Fruit fly (Drosophila melanogaster) whole organism, embryonic: ENCODE results near the gene CG10804.
A peak's percentile ranks its signal among the peaks of the same experiment; 100 is the strongest.

Experiments used
- Adf1 ChIP-seq: fragments of 200-800 bp; sonication (Bioruptor generic); IDR thresholded peaks from 2 replicates; pipeline ENCODE4 v1.3.6; 2022; ENCODE audit warnings: missing biosample characterization, missing genetic modification characterization
- Atf6 ChIP-seq: fragments of 200-800 bp; sonication (Bioruptor generic); IDR thresholded peaks from 2 replicates; pipeline ENCODE4 v1.3.6; 2022; ENCODE audit warnings: missing biosample characterization, missing genetic modification characterization
- Bgb ChIP-seq: fragments of 200-800 bp; sonication (Bioruptor generic); IDR thresholded peaks from 2 replicates; pipeline ENCODE4 v1.3.6; 2022; ENCODE audit warnings: missing biosample characterization, missing genetic modification characterization; ENCODE audit not compliant: partially characterized antibody
- Blimp-1 ChIP-seq: fragments of 200-800 bp; sonication (Bioruptor generic); optimal IDR thresholded peaks from 3 replicates; lab custom pipeline; 2018; ENCODE audit warnings: missing biosample characterization, missing genetic modification characterization, mild to moderate bottlenecking, moderate library complexity, missing genetic modification reagents
- CG10565 ChIP-seq: fragments of 200-800 bp; sonication (Bioruptor generic); optimal IDR thresholded peaks from 3 replicates; lab custom pipeline; 2016; ENCODE audit warnings: missing biosample characterization, mild to moderate bottlenecking, missing genetic modification characterization
- CG12155 ChIP-seq: fragments of 200-800 bp; sonication (Bioruptor generic); optimal IDR thresholded peaks from 3 replicates; lab custom pipeline; 2016; ENCODE audit warnings: missing biosample characterization, missing genetic modification characterization
- CG12942 ChIP-seq: fragments of 200-800 bp; sonication (Bioruptor generic); optimal IDR thresholded peaks from 3 replicates; lab custom pipeline; 2016; ENCODE audit warnings: missing biosample characterization, missing genetic modification characterization
- CG16815 ChIP-seq: fragments of 200-800 bp; sonication (Bioruptor generic); optimal IDR thresholded peaks from 3 replicates; lab custom pipeline; 2017; ENCODE audit warnings: missing biosample characterization, mild to moderate bottlenecking, missing genetic modification characterization
- CG17568 ChIP-seq: fragments of 200-800 bp; sonication (Bioruptor generic); optimal IDR thresholded peaks from 2 replicates; lab custom pipeline; 2018; ENCODE audit warnings: missing biosample characterization, mild to moderate bottlenecking, missing genetic modification characterization, moderate library complexity
- CG17912 ChIP-seq: fragments of 200-800 bp; sonication (Bioruptor generic); optimal IDR thresholded peaks from 2 replicates; lab custom pipeline; 2018; ENCODE audit warnings: missing biosample characterization, mild to moderate bottlenecking, missing genetic modification characterization
- CG2199 ChIP-seq: fragments of 200-800 bp; sonication (Bioruptor generic); IDR thresholded peaks from 3 replicates; pipeline ENCODE4 v1.3.6; 2022; ENCODE audit warnings: missing biosample characterization, missing genetic modification characterization
- CG32532 ChIP-seq: fragments of 200-800 bp; sonication (Bioruptor generic); IDR thresholded peaks from 2 replicates; pipeline ENCODE4 v1.3.6; 2022; ENCODE audit warnings: missing biosample characterization, missing genetic modification characterization
- CG3847 ChIP-seq: fragments of 200-800 bp; sonication (Bioruptor generic); IDR thresholded peaks from 2 replicates; pipeline ENCODE4 v1.3.6; 2022; ENCODE audit warnings: missing biosample characterization, missing genetic modification characterization
- CG4707 ChIP-seq: fragments of 200-800 bp; sonication (Bioruptor generic); optimal IDR thresholded peaks from 2 replicates; lab custom pipeline; 2018; ENCODE audit warnings: missing biosample characterization, mild to moderate bottlenecking, missing genetic modification characterization, moderate library complexity
- CG6272 ChIP-seq: fragments of 200-800 bp; sonication (Bioruptor generic); IDR thresholded peaks from 2 replicates; pipeline ENCODE4 v1.3.6; 2022; ENCODE audit warnings: missing biosample characterization, missing genetic modification characterization
- CG8281 ChIP-seq: fragments of 200-800 bp; sonication (Bioruptor generic); optimal IDR thresholded peaks from 2 replicates; lab custom pipeline; 2018; ENCODE audit warnings: missing biosample characterization, mild to moderate bottlenecking, missing genetic modification characterization, moderate library complexity
- CG8290 ChIP-seq, 3 experiments: fragments of 200-800 bp; sonication (Bioruptor generic); optimal IDR thresholded peaks; 2 replicates each; lab custom pipeline; 2016 to 2019; ENCODE audit warnings: missing biosample characterization in 3 of 3, missing genetic modification characterization in 3 of 3, mild to moderate bottlenecking in 2 of 3, moderate library complexity in 1 of 3
- CTCF ChIP-seq: fragments of 200-800 bp; sonication (Bioruptor generic); optimal IDR thresholded peaks from 2 replicates; lab custom pipeline; 2017; ENCODE audit warnings: missing biosample characterization, mild to moderate bottlenecking, missing genetic modification characterization, moderate library complexity
- Dad ChIP-seq: fragments of 200-800 bp; sonication (Bioruptor generic); optimal IDR thresholded peaks from 3 replicates; lab custom pipeline; 2016; ENCODE audit warnings: missing biosample characterization, missing genetic modification characterization
- Drgx ChIP-seq: fragments of 200-800 bp; sonication (Bioruptor generic); IDR thresholded peaks from 2 replicates; pipeline ENCODE4 v1.3.6; 2022; ENCODE audit warnings: missing biosample characterization, missing genetic modification characterization
- E2f2 ChIP-seq: fragments of 200-800 bp; sonication (Bioruptor generic); IDR thresholded peaks from 2 replicates; pipeline ENCODE4 v1.3.6; 2022; ENCODE audit warnings: missing biosample characterization, missing genetic modification characterization
- Ets97D ChIP-seq: fragments of 200-800 bp; sonication (Bioruptor generic); optimal IDR thresholded peaks from 3 replicates; lab custom pipeline; 2016; ENCODE audit warnings: missing biosample characterization, missing genetic modification characterization
- Fer1 ChIP-seq: fragments of 200-800 bp; sonication (Bioruptor generic); optimal IDR thresholded peaks from 2 replicates; lab custom pipeline; 2017; ENCODE audit warnings: missing biosample characterization, mild to moderate bottlenecking, missing genetic modification characterization
- Fer2 ChIP-seq: fragments of 200-800 bp; sonication (Bioruptor generic); optimal IDR thresholded peaks from 2 replicates; lab custom pipeline; 2018; ENCODE audit warnings: missing biosample characterization, mild to moderate bottlenecking, missing genetic modification characterization, moderate library complexity
- HmgD ChIP-seq: fragments of 200-800 bp; sonication (Bioruptor generic); optimal IDR thresholded peaks from 3 replicates; lab custom pipeline; 2016; ENCODE audit warnings: missing biosample characterization, missing genetic modification characterization
- Hsf ChIP-seq: fragments of 200-800 bp; sonication (Bioruptor generic); optimal IDR thresholded peaks from 3 replicates; lab custom pipeline; 2016; ENCODE audit warnings: missing biosample characterization, missing genetic modification characterization
- Lim3 ChIP-seq: fragments of 200-800 bp; sonication (Bioruptor generic); IDR thresholded peaks from 2 replicates; pipeline ENCODE4 v1.3.6; 2022; ENCODE audit warnings: missing biosample characterization, missing genetic modification characterization
- Mad ChIP-seq: fragments of 200-800 bp; sonication (Bioruptor generic); optimal IDR thresholded peaks from 2 replicates; lab custom pipeline; 2016; ENCODE audit warnings: missing biosample characterization, missing genetic modification characterization
- Mrtf ChIP-seq: fragments of 200-800 bp; sonication (Bioruptor generic); IDR thresholded peaks from 3 replicates; pipeline ENCODE4 v1.3.6; 2022; ENCODE audit warnings: missing biosample characterization, missing genetic modification characterization
- Nf-YA ChIP-seq: fragments of 200-800 bp; sonication (Bioruptor generic); IDR thresholded peaks from 2 replicates; pipeline ENCODE4 v1.3.6; 2022; ENCODE audit warnings: missing biosample characterization, missing genetic modification characterization
- Oaz ChIP-seq: fragments of 200-800 bp; sonication (Bioruptor generic); IDR thresholded peaks from 2 replicates; pipeline ENCODE4 v1.3.6; 2022; ENCODE audit warnings: missing biosample characterization, missing genetic modification characterization
- Sin3A ChIP-seq: fragments of >200 bp; optimal IDR thresholded peaks from 2 replicates; lab custom pipeline; 2018
- Sry-β ChIP-seq: fragments of 200-800 bp; sonication (Bioruptor generic); optimal IDR thresholded peaks from 2 replicates; lab custom pipeline; 2018; ENCODE audit warnings: missing biosample characterization, mild to moderate bottlenecking, missing genetic modification characterization, moderate library complexity
- Ssrp ChIP-seq: fragments of 200-800 bp; sonication (Bioruptor generic); optimal IDR thresholded peaks from 2 replicates; lab custom pipeline; 2018; ENCODE audit warnings: missing biosample characterization, mild to moderate bottlenecking, missing genetic modification characterization, moderate library complexity
- ab ChIP-seq: fragments of 200-800 bp; sonication (Bioruptor generic); optimal IDR thresholded peaks from 2 replicates; lab custom pipeline; 2016; ENCODE audit warnings: missing biosample characterization, missing genetic modification characterization
- cad ChIP-seq: fragments of >200 bp; optimal IDR thresholded peaks from 2 replicates; lab custom pipeline; 2017; ENCODE audit warnings: missing biosample characterization, missing genetic modification characterization
- cg ChIP-seq: fragments of 200-800 bp; sonication (Bioruptor generic); optimal IDR thresholded peaks from 3 replicates; lab custom pipeline; 2019; ENCODE audit warnings: missing biosample characterization, mild to moderate bottlenecking, missing genetic modification characterization, moderate library complexity
- ci ChIP-seq: fragments of 200-800 bp; sonication (Bioruptor generic); IDR thresholded peaks from 3 replicates; pipeline ENCODE4 v1.3.6; 2022; ENCODE audit warnings: missing biosample characterization, missing genetic modification characterization
- dpn ChIP-seq, 2 experiments: fragments of 200-800 bp; sonication (Bioruptor generic); optimal IDR thresholded peaks; 3 replicates each; lab custom pipeline; 2016; ENCODE audit warnings: missing biosample characterization in 2 of 2, missing genetic modification characterization in 2 of 2
- fd3F ChIP-seq: fragments of 200-800 bp; sonication (Bioruptor generic); optimal IDR thresholded peaks from 2 replicates; lab custom pipeline; 2018; ENCODE audit warnings: missing biosample characterization, mild to moderate bottlenecking, missing genetic modification characterization, moderate library complexity
- fd96Cb ChIP-seq: fragments of 200-800 bp; sonication (Bioruptor generic); optimal IDR thresholded peaks from 2 replicates; lab custom pipeline; 2018; ENCODE audit warnings: missing biosample characterization, mild to moderate bottlenecking, missing genetic modification characterization, moderate library complexity
- fu2 ChIP-seq: fragments of 200-800 bp; sonication (Bioruptor generic); optimal IDR thresholded peaks from 2 replicates; lab custom pipeline; 2016; ENCODE audit warnings: missing biosample characterization, missing genetic modification characterization
- insv ChIP-seq, 2 experiments: fragments of 200-800 bp; sonication (Bioruptor generic); optimal IDR thresholded peaks; 3 replicates each; lab custom pipeline; 2016 to 2018; ENCODE audit warnings: missing biosample characterization in 2 of 2, missing genetic modification characterization in 2 of 2
- pb ChIP-seq: fragments of 200-800 bp; sonication (Bioruptor generic); optimal IDR thresholded peaks from 3 replicates; lab custom pipeline; 2016; ENCODE audit warnings: missing biosample characterization, missing genetic modification characterization
- pfk ChIP-seq: fragments of 200-800 bp; sonication (Bioruptor generic); optimal IDR thresholded peaks from 2 replicates; lab custom pipeline; 2018; ENCODE audit warnings: missing biosample characterization, mild to moderate bottlenecking, missing genetic modification characterization, moderate library complexity
- pnt ChIP-seq: fragments of 200-800 bp; sonication (Bioruptor generic); optimal IDR thresholded peaks from 3 replicates; lab custom pipeline; 2016; ENCODE audit warnings: missing biosample characterization, missing genetic modification characterization
- pum ChIP-seq: fragments of 200-800 bp; sonication (Bioruptor generic); optimal IDR thresholded peaks from 2 replicates; lab custom pipeline; 2016; ENCODE audit warnings: missing biosample characterization, missing genetic modification characterization
- row ChIP-seq: fragments of 200-800 bp; sonication (Bioruptor generic); IDR thresholded peaks from 3 replicates; pipeline ENCODE4 v1.3.6; 2022; ENCODE audit warnings: missing biosample characterization, missing genetic modification characterization
- salm ChIP-seq: fragments of 200-800 bp; sonication (Bioruptor generic); optimal IDR thresholded peaks from 2 replicates; lab custom pipeline; 2018; ENCODE audit warnings: missing biosample characterization, mild to moderate bottlenecking, missing genetic modification characterization
- sens ChIP-seq: fragments of 200-800 bp; sonication (Bioruptor generic); peaks from one replicate; lab custom pipeline; 2016; ENCODE audit warnings: missing biosample characterization, missing genetic modification characterization
- stwl ChIP-seq: fragments of 200-800 bp; sonication (Bioruptor generic); optimal IDR thresholded peaks from 3 replicates; lab custom pipeline; 2018; ENCODE audit warnings: missing biosample characterization, mild to moderate bottlenecking, missing genetic modification characterization, moderate library complexity
- zfh1 ChIP-seq: fragments of 200-800 bp; sonication (Bioruptor generic); IDR thresholded peaks from 3 replicates; pipeline ENCODE4 v1.3.6; 2022; ENCODE audit warnings: missing biosample characterization, missing genetic modification characterization

Gene CG10804

dm6 chrX:3465551-3465950, 16.6 kb downstream of the CG10804 start:
- peak; percentile 77 for TF ChIP-seq pfk (GFP tag; lab: Kevin White, UChicago)
- TF ChIP-seq stwl (tag; lab: Kevin White, UChicago): peak; percentile 28
- TF ChIP-seq Fer1: no peak
- peak; percentile 15; the same call in 1 of the 2 replicates for TF ChIP-seq CG32532 (GFP tag; lab: Robert Waterston, UW)
- TF ChIP-seq Drgx (GFP tag; lab: Robert Waterston, UW): no peak
- TF ChIP-seq Nf-YA (GFP tag; lab: Robert Waterston, UW): no peak
- no peak for TF ChIP-seq Ssrp (tag; lab: Kevin White, UChicago)
- peak; percentile 42 for TF ChIP-seq cg
- TF ChIP-seq CTCF: peak; percentile 46
- TF ChIP-seq pnt: no peak
- no peak for TF ChIP-seq ab (GFP tag; lab: Kevin White, UChicago)
- TF ChIP-seq CG17912 (GFP tag; lab: Kevin White, UChicago): no peak
- no peak for TF ChIP-seq HmgD
- peak; percentile 23 for TF ChIP-seq Ets97D (GFP tag; lab: Kevin White, UChicago)
- TF ChIP-seq CG17568: peak; percentile 35
- peak; percentile 70 for TF ChIP-seq ci
- TF ChIP-seq CG4707 (GFP tag; lab: Kevin White, UChicago): peak; percentile 42
- no peak for TF ChIP-seq Sin3A (lab: Kevin White, UChicago)
- TF ChIP-seq pb: no peak
- TF ChIP-seq CG2199 (GFP tag; lab: Robert Waterston, UW): peak; percentile 34; the same call in 1 of the 3 replicates
- TF ChIP-seq Lim3: no peak
- TF ChIP-seq sens (GFP tag; lab: Kevin White, UChicago): peak; percentile 33
- no peak for TF ChIP-seq CG8290 (GFP tag; optimal IDR thresholded peaks at IDR 0.05; lab: Kevin White, UChicago)
- peak in 1 of 2 experiments; percentile 33 for TF ChIP-seq CG8290 (tag; optimal IDR thresholded peaks at IDR 0.05; lab: Kevin White, UChicago)
- no peak for TF ChIP-seq Atf6 (GFP tag; lab: Robert Waterston, UW)
- TF ChIP-seq fd3F: no peak
- TF ChIP-seq dpn (GFP tag; optimal IDR thresholded peaks at IDR 0.05; lab: Kevin White, UChicago): no peak
- no peak for TF ChIP-seq Blimp-1
- no peak for TF ChIP-seq CG6272 (GFP tag; lab: Robert Waterston, UW)
- no peak for TF ChIP-seq Sry-β (GFP tag; lab: Kevin White, UChicago)
- TF ChIP-seq Mrtf (GFP tag; lab: Robert Waterston, UW): no peak
- no peak for TF ChIP-seq CG8281 (tag; lab: Kevin White, UChicago)
- TF ChIP-seq Adf1 (GFP tag; lab: Robert Waterston, UW): no peak
- TF ChIP-seq Bgb (GFP tag; lab: Robert Waterston, UW): no peak
- TF ChIP-seq E2f2 (GFP tag; lab: Robert Waterston, UW): peak; percentile 15; the same call in 1 of the 2 replicates
- TF ChIP-seq cad: no peak
- TF ChIP-seq CG16815 (GFP tag; lab: Kevin White, UChicago): no peak
- peak; percentile 25; the same call in 1 of the 3 replicates for TF ChIP-seq row (GFP tag; lab: Robert Waterston, UW)
- TF ChIP-seq fd96Cb (tag; lab: Kevin White, UChicago): no peak
- no peak for TF ChIP-seq Fer2 (tag; lab: Kevin White, UChicago)

dm6 chrX:3463944-3464343, 18.2 kb downstream of the CG10804 start, which contains the start of gene CG16781:
Gene CG16781, minus strand, starts transcription at chrX:3464044.
- TF ChIP-seq zfh1: no peak

- TF ChIP-seq Dad (no peak), CG12942 (GFP tag; lab: Kevin White, UChicago) (no peak), cg (no peak), CG10565 (GFP tag; lab: Kevin White, UChicago) (no peak), pum (GFP tag; lab: Kevin White, UChicago) (no peak), Oaz (GFP tag; lab: Robert Waterston, UW) (no peak), salm (tag; lab: Kevin White, UChicago) (no peak), Hsf (GFP tag; lab: Kevin White, UChicago) (no peak), fu2 (no peak), CG3847 (no peak), insv (GFP tag; optimal IDR thresholded peaks at IDR 0.05; lab: Kevin White, UChicago) (no peak), pb (no peak), CG12155 (GFP tag; lab: Kevin White, UChicago) (no peak), Mad (GFP tag; lab: Kevin White, UChicago) (no peak)
These were observed 21.9 kb downstream of the CG10804 start, which contains the start of the genes CG16782 and CG10801 for dm6 chrX:3460140-3460642. Gene CG16782, minus strand, starts transcription at chrX:3460240. Gene CG10801, plus strand, starts transcription at chrX:3460592.
